Worm (Caenorhabditis elegans) whole organism, late embryonic: Measurements from ENCODE around the gene Y62E10A.19.
"Not testable (repeated sequence)": the region's sequence is repeated elsewhere in the genome, so short reads cannot be mapped to it uniquely, and the experiment has no call there.

Experiments
- C08G9.2 ChIP-seq: sonication (generic microtip); optimal IDR thresholded peaks from 2 replicates; lab custom pipeline; 2016; ENCODE audit warnings: mild to moderate bottlenecking, missing genetic modification characterization, moderate library complexity, missing compliant biosample characterization
- K02D7.2 ChIP-seq: sonication (generic microtip); optimal IDR thresholded peaks from 2 replicates; lab custom pipeline; 2017; ENCODE audit warnings: mild to moderate bottlenecking, missing genetic modification characterization, missing compliant biosample characterization
- K09A11.1 ChIP-seq: sonication (generic microtip); optimal IDR thresholded peaks from 2 replicates; lab custom pipeline; 2017; ENCODE audit warnings: antibody characterized with exemption, mild to moderate bottlenecking, missing genetic modification characterization, missing compliant biosample characterization; ENCODE audit not compliant: insufficient read depth
- Y22D7AL.16 ChIP-seq: sonication (generic microtip); optimal IDR thresholded peaks from 2 replicates; lab custom pipeline; 2016; ENCODE audit warnings: missing genetic modification characterization, missing compliant biosample characterization
- ceh-2 ChIP-seq: sonication (generic microtip); optimal IDR thresholded peaks from 2 replicates; lab custom pipeline; 2016; ENCODE audit warnings: missing genotype, missing genetic modification characterization, missing compliant biosample characterization
- elt-2 ChIP-seq: sonication (generic microtip); optimal IDR thresholded peaks from 2 replicates; lab custom pipeline; 2016; ENCODE audit warnings: missing genetic modification reagents, missing genetic modification characterization, missing compliant biosample characterization
- elt-4 ChIP-seq: sonication (generic microtip); optimal IDR thresholded peaks from 2 replicates; lab custom pipeline; 2016; ENCODE audit warnings: missing genetic modification characterization, missing compliant biosample characterization
- nfya-1 ChIP-seq: sonication (generic microtip); optimal IDR thresholded peaks from 2 replicates; lab custom pipeline; 2017; ENCODE audit warnings: missing genetic modification characterization, mild to moderate bottlenecking, missing compliant biosample characterization, antibody characterized with exemption, moderate library complexity
- nhr-232 ChIP-seq: sonication (generic microtip); optimal IDR thresholded peaks from 2 replicates; lab custom pipeline; 2016; ENCODE audit warnings: missing genetic modification characterization, missing compliant biosample characterization
- npax-4 ChIP-seq: sonication (generic microtip); optimal IDR thresholded peaks from 2 replicates; lab custom pipeline; 2016; ENCODE audit warnings: missing genetic modification characterization, missing compliant biosample characterization
- pat-9 ChIP-seq: fragments of 200-800 bp; sonication (Bioruptor generic); optimal IDR thresholded peaks from 2 replicates; lab custom pipeline; 2018; ENCODE audit warnings: mild to moderate bottlenecking, missing genetic modification characterization, moderate library complexity, missing compliant biosample characterization
- pha-2 ChIP-seq: sonication (generic microtip); optimal IDR thresholded peaks from 2 replicates; lab custom pipeline; 2017; ENCODE audit warnings: mild to moderate bottlenecking, missing genetic modification characterization, missing compliant biosample characterization

- not testable (repeated sequence) for TF ChIP-seq pha-2 (tag; lab: Kevin White, UChicago); ceh-2 (tag; lab: Kevin White, UChicago); K02D7.2; nhr-232 (tag; lab: Kevin White, UChicago); K09A11.1 (tag; lab: Kevin White, UChicago); Y22D7AL.16 (tag; lab: Kevin White, UChicago); nfya-1 (tag; lab: Kevin White, UChicago); C08G9.2 (tag; lab: Kevin White, UChicago); elt-2 (tag; lab: Kevin White, UChicago); elt-4 (tag; lab: Kevin White, UChicago); npax-4 (tag; lab: Kevin White, UChicago); pat-9 (tag; lab: Kevin White, UChicago)
These were observed 25.8 kb upstream of the Y62E10A.19 start, which contains the start of gene K09B11.5 for ce11 chrIV:13433904-13434303.
